Worm (Caenorhabditis elegans): ENCODE results near the gene F43C11.16.

ce11 chrII:2346672-2347071 is 13.2 kb downstream of the F43C11.16 start, which contains the start of gene F43C11.4:
- TF ChIP-seq dao-5 (tag; optimal IDR thresholded peaks at IDR 0.05) (no peak), him-1 (tag; optimal IDR thresholded peaks at IDR 0.05) (no peak)
